Worm (Caenorhabditis elegans) whole organism, L1 larva: ENCODE measurements around the gene nphp-2.

Source experiments
- C04F5.9 ChIP-seq: sonication (generic microtip); optimal IDR thresholded peaks from 2 replicates; lab custom pipeline; 2016; ENCODE audit warnings: missing genetic modification characterization, missing compliant biosample characterization
- C16A3.4 ChIP-seq: fragments of 150-350 bp; optimal IDR thresholded peaks from 2 replicates; lab custom pipeline; 2014; ENCODE audit warnings: missing biosample characterization, missing genetic modification characterization
- C34B4.2 ChIP-seq: sonication (generic microtip); optimal IDR thresholded peaks from 2 replicates; lab custom pipeline; 2017; ENCODE audit warnings: mild to moderate bottlenecking, missing genetic modification characterization, missing compliant biosample characterization
- aly-2 ChIP-seq: fragments of 150-350 bp; optimal IDR thresholded peaks from 2 replicates; lab custom pipeline; 2014; ENCODE audit warnings: missing biosample characterization, missing genetic modification characterization
- ama-1 ChIP-seq: fragments of 150-350 bp; optimal IDR thresholded peaks from 2 replicates; lab custom pipeline; 2014
- ceh-8 ChIP-seq: fragments of 200-800 bp; sonication (Bioruptor generic); optimal IDR thresholded peaks from 2 replicates; lab custom pipeline; 2018; ENCODE audit warnings: mild to moderate bottlenecking, missing genetic modification characterization, moderate library complexity, missing compliant biosample characterization
- ceh-82 ChIP-seq, 3 experiments: fragments of 150-350 bp in 1 of 3; sonication (generic microtip) in 2 of 3; optimal IDR thresholded peaks; 2 replicates each; lab custom pipeline; 2014 to 2017; ENCODE audit warnings: missing biosample characterization in 3 of 3, missing genetic modification characterization in 3 of 3
- ceh-88 ChIP-seq: fragments of 200-800 bp; sonication (Bioruptor generic); IDR thresholded peaks from 2 replicates; pipeline ENCODE4 v1.3.6; 2022; ENCODE audit warnings: missing genetic modification characterization, missing compliant biosample characterization
- ceh-90 ChIP-seq: sonication (generic microtip); optimal IDR thresholded peaks from 2 replicates; lab custom pipeline; 2016; ENCODE audit warnings: missing genetic modification characterization, missing compliant biosample characterization
- ces-1 ChIP-seq: fragments of 150-350 bp; optimal IDR thresholded peaks from 2 replicates; lab custom pipeline; 2014; ENCODE audit warnings: missing biosample characterization, missing genetic modification reagents, missing genetic modification characterization
- dpl-1 ChIP-seq, 3 experiments: fragments of 150-350 bp in 2 of 3; sonication (generic microtip) in 1 of 3; optimal IDR thresholded peaks; 2 replicates each; lab custom pipeline; 2014 to 2017; ENCODE audit warnings: missing biosample characterization in 3 of 3, missing genetic modification characterization in 3 of 3, missing genetic modification reagents in 3 of 3
- dsc-1 ChIP-seq: sonication (generic microtip); optimal IDR thresholded peaks from 2 replicates; lab custom pipeline; 2016; ENCODE audit warnings: mild to moderate bottlenecking, missing genetic modification characterization, missing compliant biosample characterization
- efl-1 ChIP-seq, 4 experiments: fragments of 150-350 bp; optimal IDR thresholded peaks in 3 of 4; peaks in 1 of 4; 1 replicate in 1 of 4; 2 replicates in 3 of 4; lab custom pipeline; 2014; ENCODE audit warnings: missing biosample characterization in 2 of 4, missing genetic modification characterization in 2 of 4, missing genetic modification reagents in 2 of 4
- egl-13 ChIP-seq: sonication (generic microtip); optimal IDR thresholded peaks from 2 replicates; lab custom pipeline; 2016; ENCODE audit warnings: missing genotype, missing genetic modification reagents, missing genetic modification characterization, missing compliant biosample characterization
- elt-2 ChIP-seq: sonication (generic microtip); optimal IDR thresholded peaks from 2 replicates; lab custom pipeline; 2016; ENCODE audit warnings: missing genetic modification characterization, mild to moderate bottlenecking, inconsistent platforms, missing compliant biosample characterization, missing genetic modification reagents
- fkh-10 ChIP-seq: sonication (generic microtip); optimal IDR thresholded peaks from 2 replicates; lab custom pipeline; 2017; ENCODE audit warnings: missing biosample characterization, missing genetic modification reagents, missing genetic modification characterization
- hlh-17 ChIP-seq: fragments of 200-800 bp; sonication (Bioruptor generic); optimal IDR thresholded peaks from 2 replicates; lab custom pipeline; 2018; ENCODE audit warnings: missing genetic modification characterization, mild to moderate bottlenecking, missing compliant biosample characterization, moderate library complexity, borderline replicate concordance
- isw-1 ChIP-seq: fragments of 200-800 bp; sonication (Bioruptor generic); IDR thresholded peaks from 2 replicates; pipeline ENCODE4 v1.3.6; 2022; ENCODE audit warnings: missing genetic modification characterization, missing compliant biosample characterization
- lin-13 ChIP-seq: fragments of 150-350 bp; optimal IDR thresholded peaks from 2 replicates; lab custom pipeline; 2014; ENCODE audit warnings: missing biosample characterization, missing genetic modification reagents, missing genetic modification characterization
- lin-14 ChIP-seq: fragments of 200-800 bp; sonication (Bioruptor generic); optimal IDR thresholded peaks from 2 replicates; lab custom pipeline; 2018; ENCODE audit warnings: mild to moderate bottlenecking, missing genetic modification characterization, moderate library complexity, missing compliant biosample characterization
- mab-9 ChIP-seq: fragments of 200-800 bp; sonication (Bioruptor generic); IDR thresholded peaks from 2 replicates; pipeline ENCODE4 v1.3.6; 2022; ENCODE audit warnings: missing genetic modification reagents, missing genetic modification characterization, missing compliant biosample characterization
- mef-2 ChIP-seq: fragments of 150-350 bp; optimal IDR thresholded peaks from 2 replicates; lab custom pipeline; 2014; ENCODE audit warnings: missing biosample characterization, missing genetic modification characterization
- nhr-11 ChIP-seq: fragments of 150-350 bp; optimal IDR thresholded peaks from 2 replicates; lab custom pipeline; 2014; ENCODE audit warnings: missing biosample characterization, missing genetic modification characterization
- nhr-12 ChIP-seq: sonication (generic microtip); optimal IDR thresholded peaks from 2 replicates; lab custom pipeline; 2017; ENCODE audit warnings: missing biosample characterization, missing genetic modification characterization
- nhr-19 ChIP-seq: fragments of 200-800 bp; sonication (Bioruptor generic); conservative IDR thresholded peaks from 2 replicates; pipeline ENCODE4 v1.3.6; 2022; ENCODE audit warnings: missing genetic modification characterization, missing compliant biosample characterization
- nhr-20 ChIP-seq: sonication (generic microtip); optimal IDR thresholded peaks from 2 replicates; lab custom pipeline; 2016; ENCODE audit warnings: mild to moderate bottlenecking, missing genetic modification characterization, missing compliant biosample characterization
- nhr-47 ChIP-seq: sonication (generic microtip); optimal IDR thresholded peaks from 2 replicates; lab custom pipeline; 2016; ENCODE audit warnings: mild to moderate bottlenecking, missing genetic modification characterization, moderate library complexity, missing compliant biosample characterization
- nhr-77 ChIP-seq: fragments of 150-350 bp; optimal IDR thresholded peaks from 2 replicates; lab custom pipeline; 2014; ENCODE audit warnings: missing biosample characterization, missing genetic modification characterization
- rnt-1 ChIP-seq: sonication (generic microtip); optimal IDR thresholded peaks from 2 replicates; lab custom pipeline; 2016; ENCODE audit warnings: mild to moderate bottlenecking, missing genetic modification characterization, moderate library complexity, missing compliant biosample characterization
- skn-1 ChIP-seq: fragments of 150-350 bp; optimal IDR thresholded peaks from 2 replicates; lab custom pipeline; 2014; ENCODE audit warnings: missing biosample characterization, missing genetic modification characterization
- sox-4 ChIP-seq: sonication (generic microtip); optimal IDR thresholded peaks from 2 replicates; lab custom pipeline; 2016; ENCODE audit warnings: missing genetic modification characterization, missing compliant biosample characterization
- sup-37 ChIP-seq: fragments of 200-800 bp; sonication (Bioruptor generic); optimal IDR thresholded peaks from 2 replicates; lab custom pipeline; 2018; ENCODE audit warnings: mild to moderate bottlenecking, missing genetic modification characterization, missing compliant biosample characterization
- swsn-7 ChIP-seq: sonication (generic microtip); optimal IDR thresholded peaks from 2 replicates; lab custom pipeline; 2016; ENCODE audit warnings: missing genetic modification characterization, missing compliant biosample characterization
- tbx-2 ChIP-seq: sonication (generic microtip); optimal IDR thresholded peaks from 2 replicates; lab custom pipeline; 2016; ENCODE audit warnings: missing genetic modification characterization, missing compliant biosample characterization
- zip-4 ChIP-seq: fragments of 200-800 bp; sonication (Bioruptor generic); optimal IDR thresholded peaks from 2 replicates; lab custom pipeline; 2018; ENCODE audit warnings: mild to moderate bottlenecking, missing genetic modification characterization, moderate library complexity, missing compliant biosample characterization

nphp-2 gene

DNA sequence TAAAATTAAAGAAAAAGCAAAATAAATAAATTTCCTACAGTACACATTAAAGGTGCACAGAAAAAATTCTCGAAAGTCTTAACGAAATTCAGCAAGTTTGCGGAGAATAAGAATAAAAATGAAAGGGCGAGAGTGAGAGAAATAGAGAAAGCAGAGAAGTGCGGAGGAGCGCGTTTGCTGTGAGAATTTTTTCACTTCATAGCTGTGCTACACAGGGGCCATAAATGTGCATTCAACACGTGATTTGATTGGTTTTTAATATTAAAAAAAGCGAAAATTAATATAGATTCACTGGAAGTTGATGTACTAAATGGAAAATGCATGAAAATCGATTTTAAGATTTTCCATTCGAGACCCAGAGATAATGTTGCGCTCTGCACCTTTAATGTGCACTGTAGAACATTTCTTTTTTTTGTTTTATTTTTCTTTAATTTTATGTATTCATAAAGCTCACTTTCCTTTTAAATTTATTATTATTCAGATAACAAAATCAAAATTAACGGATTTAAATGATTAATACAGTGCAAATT is 22.5 kb downstream of the nphp-2 start, which contains the start of gene Y32G9A.2 (continued):
- TF ChIP-seq dsc-1 (tag; lab: Kevin White, UChicago), result peak; percentile 20
- TF ChIP-seq sup-37, result no peak
- TF ChIP-seq isw-1 (GFP tag; lab: Robert Waterston, UW), result peak; percentile 6; the same call in 1 of the 2 replicates
- no peak for TF ChIP-seq ces-1 (GFP tag; lab: Kevin White, UChicago)

- no peak for TF ChIP-seq nhr-47 (tag; lab: Kevin White, UChicago)
- TF ChIP-seq ceh-88 (GFP tag; lab: Robert Waterston, UW), result no peak
Measured at ce11 chrV:1920105-1920504, 24.5 kb downstream of the nphp-2 start, which contains the start of gene Y32G9A.12. TSS of gene Y32G9A.12 (minus strand) at chrV:1920205.

- no peak for TF ChIP-seq nhr-77
Measured at ce11 chrV:1921321-1921720, 25.7 kb downstream of the nphp-2 start, which contains the start of gene gst-37. TSS of gene gst-37 (plus strand) at chrV:1921621.

DNA sequence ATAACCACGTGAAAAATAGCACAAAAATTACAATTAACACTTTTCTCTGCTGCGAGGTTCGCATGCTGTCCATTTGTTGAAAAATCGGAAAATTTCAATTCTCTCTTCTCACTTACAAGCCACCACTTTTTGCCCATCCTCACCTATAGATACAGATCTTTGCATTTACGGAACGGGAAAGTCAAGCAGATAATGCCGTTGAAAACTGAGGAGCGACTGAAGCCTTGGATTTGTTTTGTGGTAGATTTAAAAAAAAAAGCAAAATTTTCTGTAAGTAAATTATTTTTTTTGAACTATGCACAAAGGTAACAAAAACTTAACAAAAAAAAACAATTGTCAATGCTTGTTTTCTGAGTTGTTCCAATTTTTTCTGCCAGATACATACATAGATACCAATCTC is 29.9 kb downstream of the nphp-2 start, which contains the start of gene T06A1.1:
TSS of gene T06A1.1 (minus strand) at position 101 of the 400 bp plus-strand sequence.
- TF ChIP-seq nhr-12 (no peak), swsn-7 (tag; lab: Kevin White, UChicago) (no peak), ces-1 (GFP tag; lab: Kevin White, UChicago) (no peak), sup-37 (no peak), rnt-1 (tag; lab: Kevin White, UChicago) (no peak), dsc-1 (tag; lab: Kevin White, UChicago) (no peak), mef-2 (tag; lab: Kevin White, UChicago) (no peak), skn-1 (tag; lab: Kevin White, UChicago) (no peak), sox-4 (no peak), lin-13 (no peak), nhr-11 (no peak), hlh-17 (GFP tag; lab: Kevin White, UChicago) (no peak), egl-13 (tag; lab: Kevin White, UChicago) (no peak), C34B4.2 (tag; lab: Kevin White, UChicago) (no peak), dpl-1 (GFP tag; optimal IDR thresholded peaks at IDR 0.05; lab: Kevin White, UChicago) (no peak), nhr-47 (tag; lab: Kevin White, UChicago) (no peak)

DNA sequence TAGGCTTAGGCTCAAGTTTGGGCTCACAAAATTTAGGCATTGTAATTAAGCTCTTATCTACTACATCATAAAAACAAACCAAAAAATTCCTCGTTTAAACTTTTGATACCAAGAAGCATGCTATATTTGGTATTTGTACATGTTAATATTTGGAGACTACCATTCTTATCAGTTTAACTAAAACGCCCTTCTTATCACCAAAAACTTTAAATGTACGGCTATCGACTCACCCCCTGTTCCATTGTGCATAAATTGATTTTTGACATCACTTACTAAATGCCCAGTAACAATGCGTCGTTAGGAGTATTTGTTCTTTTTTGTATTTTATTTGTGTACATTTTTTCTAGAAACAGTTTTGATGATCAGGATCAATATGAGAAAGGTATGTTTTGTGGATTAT is 31.4 kb downstream of the nphp-2 start, which contains the start of gene T06A1.5:
TSS of gene T06A1.5 (plus strand) at position 209 of the 400 bp plus-strand sequence.
- TF ChIP-seq elt-2 (tag; lab: Kevin White, UChicago) (peak; percentile 75), nhr-20 (tag; lab: Kevin White, UChicago) (no peak)

DNA sequence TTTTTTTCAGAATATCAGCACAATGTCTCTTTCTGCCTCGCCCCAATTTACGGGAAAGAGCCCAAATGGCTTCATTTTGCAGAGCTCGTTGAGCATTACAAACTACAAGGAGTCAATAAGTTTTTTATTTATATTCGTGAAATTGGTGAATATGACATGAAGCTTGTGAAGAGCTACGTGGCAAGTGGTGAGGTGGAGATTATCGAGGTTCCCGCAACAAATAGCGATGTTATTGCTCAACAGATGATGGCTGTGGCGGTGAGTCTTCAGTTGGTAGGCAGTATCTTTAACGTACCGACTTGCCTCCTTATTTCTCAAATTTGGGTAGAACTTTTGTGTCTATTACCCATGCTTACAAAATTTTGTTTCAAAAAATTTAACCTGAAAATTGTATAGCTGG is 32.9 kb downstream of the nphp-2 start:
- no peak for TF ChIP-seq C16A3.4 (tag; lab: Kevin White, UChicago)

ce11 chrV:1935494-1935893 is 39.9 kb downstream of the nphp-2 start:
- TF ChIP-seq egl-13 (tag; lab: Kevin White, UChicago) (no peak), ceh-8 (GFP tag; lab: Kevin White, UChicago) (peak; percentile 73), ces-1 (GFP tag; lab: Kevin White, UChicago) (no peak), efl-1 (optimal IDR thresholded peaks at IDR 0.05; lab: Kevin White, UChicago) (no peak), efl-1 (GFP tag; optimal IDR thresholded peaks at IDR 0.05 in 1 of 2; lab: Kevin White, UChicago) (no peak), swsn-7 (tag; lab: Kevin White, UChicago) (no peak), nhr-11 (no peak), ceh-90 (no peak), lin-14 (GFP tag; lab: Kevin White, UChicago) (peak; percentile 86), fkh-10 (GFP tag; lab: Kevin White, UChicago) (no peak), ama-1 (no peak), sup-37 (no peak), zip-4 (GFP tag; lab: Kevin White, UChicago) (no peak), tbx-2 (peak; percentile 45), ceh-82 (tag; optimal IDR thresholded peaks at IDR 0.05; lab: Kevin White, UChicago) (no peak), nhr-19 (GFP tag; lab: Robert Waterston, UW) (0 out of 2 replicates have a peak, but pooled peaks have one; percentile 7), mab-9 (GFP tag; lab: Robert Waterston, UW) (no peak), nhr-47 (tag; lab: Kevin White, UChicago) (peak; percentile 5), C04F5.9 (tag; lab: Kevin White, UChicago) (no peak), aly-2 (tag; lab: Kevin White, UChicago) (no peak)
